Comparison of ENCODE assay signal across 4 fruit fly cellular contexts in the genomic region with DNA sequence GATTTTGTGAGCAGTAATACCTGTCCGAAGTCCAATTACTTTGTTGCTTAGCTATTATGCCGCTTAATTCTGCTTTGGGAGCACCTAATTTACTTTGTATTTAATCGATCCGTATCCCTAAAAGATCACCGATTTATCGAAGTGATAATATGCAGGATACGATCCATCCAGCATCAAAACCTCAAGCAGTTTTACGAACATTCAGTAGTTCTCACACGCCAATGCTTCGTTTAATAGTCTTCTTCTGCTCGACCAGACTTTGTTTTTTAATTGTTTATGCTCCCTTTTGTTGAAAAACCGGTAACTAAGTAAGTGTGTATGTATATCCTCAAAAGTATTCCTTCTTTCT.
TF ChIP-seq lines count a peak whose summit lies in the region.

No protein-coding gene starts in this region.

- no peak for TF ChIP-seq CTCF in whole organism, embryonic (GFP tag; optimal IDR thresholded peaks at IDR 0.05; lab: Kevin White, UChicago)

TF ChIP-seq in whole organism, embryonic, 481 proteins besides CTCF, POLR2A, EP300 and RAD21 (continues in another document):
- TF ChIP-seq Dll (GFP tag; IDR thresholded peaks at IDR 0.05; lab: Robert Waterston, UW; ENCODE audit: partially characterized antibody) = 0 out of 4 replicates have a peak, but pooled peaks have one; percentile 6
- TF ChIP-seq Dbx (GFP tag; IDR thresholded peaks at IDR 0.05; lab: Robert Waterston, UW) = no peak
- TF ChIP-seq CG32772 (GFP tag; IDR thresholded peaks at IDR 0.05; lab: Robert Waterston, UW) = no peak
- TF ChIP-seq dmrt99B (tag; optimal IDR thresholded peaks at IDR 0.05; lab: Kevin White, UChicago) = no peak
- peak; percentile 1 for TF ChIP-seq CG8924 (tag; optimal IDR thresholded peaks at IDR 0.05; lab: Kevin White, UChicago)
- TF ChIP-seq CG18262 (tag; optimal IDR thresholded peaks at IDR 0.05; lab: Kevin White, UChicago) = peak; percentile 1
- peak; percentile 30 for TF ChIP-seq cg (GFP tag; optimal IDR thresholded peaks at IDR 0.05; lab: Kevin White, UChicago)
- TF ChIP-seq CG15073 (GFP tag; optimal IDR thresholded peaks at IDR 0.05; lab: Kevin White, UChicago) = no peak
- TF ChIP-seq CG14710 (tag; optimal IDR thresholded peaks at IDR 0.05; lab: Kevin White, UChicago) = peak; percentile 35
- 0 out of 2 replicates have a peak, but pooled peaks have one; percentile 2 for TF ChIP-seq chm (GFP tag; IDR thresholded peaks at IDR 0.05; lab: Robert Waterston, UW)
- TF ChIP-seq lola (GFP tag; optimal IDR thresholded peaks at IDR 0.05; lab: Kevin White, UChicago) = peak in 1 of 3 experiments; percentile 15
- peak; percentile 52 for TF ChIP-seq CG30020 (tag; optimal IDR thresholded peaks at IDR 0.05; lab: Kevin White, UChicago)
- TF ChIP-seq gce (GFP tag; IDR thresholded peaks at IDR 0.05; lab: Robert Waterston, UW) = 0 out of 3 replicates have a peak, but pooled peaks have one; percentile 0
- TF ChIP-seq Taf1 (GFP tag; IDR thresholded peaks at IDR 0.05; lab: Robert Waterston, UW) = no peak
- TF ChIP-seq Doc3 (GFP tag; IDR thresholded peaks at IDR 0.05; lab: Robert Waterston, UW; ENCODE audit: partially characterized antibody) = peak; percentile 3; the same call in 1 of the 3 replicates
- no peak for TF ChIP-seq mam (GFP tag; optimal IDR thresholded peaks at IDR 0.05; lab: Kevin White, UChicago)
- peak; percentile 33; the same call in 1 of the 2 replicates for TF ChIP-seq ranshi (GFP tag; IDR thresholded peaks at IDR 0.05; lab: Robert Waterston, UW)
- peak; percentile 38 for TF ChIP-seq CG8290 (GFP tag; optimal IDR thresholded peaks at IDR 0.05; lab: Kevin White, UChicago)
- TF ChIP-seq CG8290 (tag; optimal IDR thresholded peaks at IDR 0.05; lab: Kevin White, UChicago) = peak in 1 of 2 experiments; percentile 64

TF ChIP-seq in whole organism, prepupa, 60 proteins besides CTCF, POLR2A, EP300 and RAD21:
- TF ChIP-seq CG8119 (GFP tag; IDR thresholded peaks at IDR 0.05; lab: Robert Waterston, UW) (no peak), pdm3 (GFP tag; optimal IDR thresholded peaks at IDR 0.05; lab: Kevin White, UChicago) (no peak), Blimp-1 (GFP tag; optimal IDR thresholded peaks at IDR 0.05; lab: Kevin White, UChicago) (no peak), CG10669 (GFP tag; optimal IDR thresholded peaks at IDR 0.05; lab: Kevin White, UChicago) (peak; percentile 24), CG1621 (tag; optimal IDR thresholded peaks at IDR 0.05; lab: Kevin White, UChicago) (peak; percentile 38), acj6 (GFP tag; optimal IDR thresholded peaks at IDR 0.05; lab: Kevin White, UChicago) (peak; percentile 28), dsx (GFP tag; optimal IDR thresholded peaks at IDR 0.05; lab: Kevin White, UChicago; ENCODE audit: poor library complexity, severe bottlenecking) (peak; percentile 63)
TF ChIP-seq in whole organism, prepupa: peak in this region for 4.

TF ChIP-seq in whole organism, pupa, 21 proteins besides CTCF, POLR2A, EP300 and RAD21:
- TF ChIP-seq CG32121 (GFP tag; IDR thresholded peaks at IDR 0.05; lab: Robert Waterston, UW) (no peak), CG13204 (GFP tag; optimal IDR thresholded peaks at IDR 0.05; lab: Kevin White, UChicago) (no peak), CG9948 (tag; optimal IDR thresholded peaks at IDR 0.05; lab: Kevin White, UChicago) (no peak), CG14655 (GFP tag; optimal IDR thresholded peaks at IDR 0.05; lab: Kevin White, UChicago) (peak; percentile 3), CG8159 (tag; optimal IDR thresholded peaks at IDR 0.05; lab: Kevin White, UChicago) (no peak), CG8301 (tag; optimal IDR thresholded peaks at IDR 0.05; lab: Kevin White, UChicago) (no peak), CG12605 (GFP tag; IDR thresholded peaks at IDR 0.05; lab: Robert Waterston, UW) (no peak), rn (GFP tag; IDR thresholded peaks at IDR 0.05; lab: Robert Waterston, UW) (no peak), gl (tag; optimal IDR thresholded peaks at IDR 0.05; lab: Kevin White, UChicago) (no peak)

TF ChIP-seq in whole organism, wandering third instar larva, 38 proteins besides CTCF, POLR2A, EP300 and RAD21:
- TF ChIP-seq psq (GFP tag; optimal IDR thresholded peaks at IDR 0.05; lab: Kevin White, UChicago) (peak; percentile 23), foxo (GFP tag; optimal IDR thresholded peaks at IDR 0.05; lab: Kevin White, UChicago) (peak in 1 of 2 experiments; percentile 20), OdsH (GFP tag; optimal IDR thresholded peaks at IDR 0.05; lab: Kevin White, UChicago) (peak; percentile 26), Rel (GFP tag; optimal IDR thresholded peaks at IDR 0.05; lab: Kevin White, UChicago) (no peak), Rel (tag; optimal IDR thresholded peaks at IDR 0.05; lab: Kevin White, UChicago) (no peak), jim (GFP tag; optimal IDR thresholded peaks at IDR 0.05; lab: Kevin White, UChicago) (no peak), HLH106 (tag; optimal IDR thresholded peaks at IDR 0.05; lab: Kevin White, UChicago) (peak; percentile 32)
TF ChIP-seq in whole organism, wandering third instar larva: peak in this region for 4.
